Fruit fly (Drosophila melanogaster): ENCODE data around the gene Jhbp3.

- TF ChIP-seq Gug (GFP tag; IDR thresholded peaks at IDR 0.05) (no peak), CG16779 (tag; optimal IDR thresholded peaks at IDR 0.05) (no peak), fd85E (GFP tag; optimal IDR thresholded peaks at IDR 0.05) (no peak), acj6 (GFP tag; optimal IDR thresholded peaks at IDR 0.05) (no peak), CG1621 (tag; optimal IDR thresholded peaks at IDR 0.05) (no peak), ss (GFP tag; optimal IDR thresholded peaks at IDR 0.05) (peak; percentile 29 to 85)
Measured at dm6 chr3R:4993385-4993784, 38.3 kb upstream of the Jhbp3 start.

Measured in whole organism, prepupa.